Fruit fly (Drosophila melanogaster): Measurements from ENCODE around the gene Cdep.
A peak's percentile ranks its signal among the peaks of the same experiment; 100 is the strongest.

Gene Cdep

dm6 chr3R:4960898-4961819 lies 50.8 kb downstream of the Cdep start, which contains the start of gene Jhbp2:
Gene Jhbp2 (minus strand): TSS chr3R:4961351.
- peak; percentile 37 for TF ChIP-seq CG17806 (tag; optimal IDR thresholded peaks at IDR 0.05)
- TF ChIP-seq CG8301 (tag; optimal IDR thresholded peaks at IDR 0.05) = peak; percentile 28
- peak; percentile 20 for TF ChIP-seq CG34367 (tag; optimal IDR thresholded peaks at IDR 0.05)
- TF ChIP-seq CG8159 (tag; optimal IDR thresholded peaks at IDR 0.05) = peak; percentile 44
- no peak for TF ChIP-seq CG32121 (GFP tag; IDR thresholded peaks at IDR 0.05)
- TF ChIP-seq D1 (tag; optimal IDR thresholded peaks at IDR 0.05) = no peak
- no peak for TF ChIP-seq gl (tag; optimal IDR thresholded peaks at IDR 0.05)
- no peak for TF ChIP-seq CG9948 (tag; optimal IDR thresholded peaks at IDR 0.05)
- TF ChIP-seq CG4496 (GFP tag; IDR thresholded peaks at IDR 0.05) = 0 out of 3 replicates have a peak, but pooled peaks have one; percentile 32
- TF ChIP-seq CG10348 (GFP tag; IDR thresholded peaks at IDR 0.05) = no peak
- no peak for TF ChIP-seq CG12605 (GFP tag; IDR thresholded peaks at IDR 0.05)
- no peak for TF ChIP-seq CG13204 (GFP tag; optimal IDR thresholded peaks at IDR 0.05)
- peak; percentile 34 for TF ChIP-seq CG15710 (tag; optimal IDR thresholded peaks at IDR 0.05)
- TF ChIP-seq Pif1B (GFP tag; optimal IDR thresholded peaks at IDR 0.05) = peak; percentile 35
- peak; percentile 60 for TF ChIP-seq Snoo (tag; optimal IDR thresholded peaks at IDR 0.05)
- TF ChIP-seq Ets98B (GFP tag; IDR thresholded peaks at IDR 0.05) = no peak
- TF ChIP-seq fd96Ca (GFP tag; IDR thresholded peaks at IDR 0.05) = no peak
- peak; percentile 50 for TF ChIP-seq Pif1A (GFP tag; optimal IDR thresholded peaks at IDR 0.05)
- peak; percentile 43 for TF ChIP-seq EcR (GFP tag; optimal IDR thresholded peaks at IDR 0.05)
- no peak for TF ChIP-seq rn (GFP tag; IDR thresholded peaks at IDR 0.05)
- peak; percentile 8 for TF ChIP-seq CG14655 (GFP tag; optimal IDR thresholded peaks at IDR 0.05)

DNA sequence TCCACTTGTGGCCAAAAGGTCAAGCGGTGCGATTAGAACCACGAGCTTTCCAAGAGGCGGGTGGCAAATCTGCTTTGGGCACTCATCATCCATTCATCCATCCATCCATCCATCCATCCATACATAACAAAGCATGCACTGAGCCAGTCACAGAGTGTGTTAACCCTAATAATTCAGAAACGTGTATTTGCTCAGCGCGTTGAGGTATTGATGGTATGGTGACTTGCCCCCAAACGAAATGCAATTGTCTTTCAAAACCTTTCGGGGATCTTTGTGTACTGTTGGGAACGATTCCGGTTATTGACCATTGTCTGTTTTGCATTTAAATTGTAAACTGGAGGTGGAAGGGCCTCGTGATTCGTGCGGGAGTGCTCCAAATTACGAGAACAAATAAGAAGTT lies 51.6 kb downstream of the Cdep start:
- TF ChIP-seq CG10348 (GFP tag; IDR thresholded peaks at IDR 0.05) = no peak
- TF ChIP-seq fd96Ca (GFP tag; IDR thresholded peaks at IDR 0.05) = no peak
- TF ChIP-seq CG9948 (tag; optimal IDR thresholded peaks at IDR 0.05) = no peak
- no peak for TF ChIP-seq gl (tag; optimal IDR thresholded peaks at IDR 0.05)
- no peak for TF ChIP-seq Pif1B (GFP tag; optimal IDR thresholded peaks at IDR 0.05)
- no peak for TF ChIP-seq Pif1A (GFP tag; optimal IDR thresholded peaks at IDR 0.05)
- TF ChIP-seq rn (GFP tag; IDR thresholded peaks at IDR 0.05) = no peak
- TF ChIP-seq CG14655 (GFP tag; optimal IDR thresholded peaks at IDR 0.05) = no peak
- no peak for TF ChIP-seq CG32121 (GFP tag; IDR thresholded peaks at IDR 0.05)

DNA sequence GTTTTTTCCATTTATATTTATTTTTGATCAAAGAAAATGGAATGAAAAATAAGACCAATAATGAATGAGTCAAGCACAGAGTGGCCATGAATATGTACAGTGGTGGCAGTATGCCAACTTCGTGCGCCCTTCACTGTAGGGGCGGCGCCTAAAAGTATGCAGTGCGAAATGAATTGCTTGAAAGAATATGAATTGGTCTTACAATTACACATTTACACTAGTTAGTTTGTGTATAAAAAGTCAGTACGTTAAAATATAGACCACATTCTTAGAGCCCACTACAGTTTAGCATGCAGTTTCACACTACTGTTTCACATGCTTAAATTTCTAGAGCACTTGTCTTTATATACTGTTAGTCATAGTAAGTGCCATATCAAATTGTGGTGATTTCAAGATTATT lies 52.3 kb downstream of the Cdep start:
- no peak for TF ChIP-seq CG10348 (GFP tag; IDR thresholded peaks at IDR 0.05)
- peak; percentile 56 for TF ChIP-seq D1 (tag; optimal IDR thresholded peaks at IDR 0.05)

DNA sequence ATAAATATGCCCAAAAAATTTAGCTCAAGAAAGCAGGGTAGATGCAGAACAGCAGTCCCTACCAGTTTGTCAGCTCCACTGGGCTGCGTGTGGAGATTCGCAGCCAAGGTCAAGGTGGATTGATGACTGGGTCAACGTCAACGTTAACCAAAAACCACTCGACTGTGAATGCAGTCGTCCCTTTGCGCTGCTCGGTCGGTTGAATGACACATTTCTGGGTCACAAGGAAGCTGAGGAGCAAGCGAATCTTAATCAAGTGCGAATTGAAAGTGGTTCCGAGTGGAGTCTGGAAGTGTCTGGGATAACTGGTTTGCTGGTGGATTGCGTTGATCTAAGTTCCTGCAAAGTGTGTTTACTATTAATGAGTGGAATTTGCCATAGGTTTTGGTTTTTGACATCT lies 53.0 kb downstream of the Cdep start:
- TF ChIP-seq EcR (GFP tag; optimal IDR thresholded peaks at IDR 0.05) (peak; percentile 91), CG32121 (GFP tag; IDR thresholded peaks at IDR 0.05) (no peak), Ets98B (GFP tag; IDR thresholded peaks at IDR 0.05) (no peak), CG9948 (tag; optimal IDR thresholded peaks at IDR 0.05) (no peak), CG12605 (GFP tag; IDR thresholded peaks at IDR 0.05) (no peak), Snoo (tag; optimal IDR thresholded peaks at IDR 0.05) (peak; percentile 30), CG15710 (tag; optimal IDR thresholded peaks at IDR 0.05) (no peak), D1 (tag; optimal IDR thresholded peaks at IDR 0.05) (no peak), CG34367 (tag; optimal IDR thresholded peaks at IDR 0.05) (no peak), gl (tag; optimal IDR thresholded peaks at IDR 0.05) (no peak), CG10348 (GFP tag; IDR thresholded peaks at IDR 0.05) (no peak), Pif1B (GFP tag; optimal IDR thresholded peaks at IDR 0.05) (no peak)

DNA sequence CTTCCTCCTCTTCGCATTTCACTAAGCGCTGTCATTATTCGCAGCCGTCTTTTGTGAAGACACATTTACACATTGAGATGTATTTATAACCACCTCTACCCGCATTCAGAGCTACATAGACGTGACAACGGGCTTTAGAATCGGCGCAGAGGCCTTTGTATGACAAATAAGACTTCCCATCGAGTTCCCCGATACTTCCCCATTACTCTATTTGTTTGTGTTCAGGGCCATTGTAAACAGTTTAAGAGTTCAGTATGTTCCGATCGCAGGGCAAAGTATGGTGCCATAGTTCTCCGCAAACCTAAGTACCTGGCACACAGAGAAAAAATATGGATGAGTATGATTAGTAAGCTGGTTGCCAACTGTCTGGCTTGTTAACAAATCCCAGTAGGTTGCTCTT lies 53.6 kb downstream of the Cdep start:
- TF ChIP-seq CG8159 (tag; optimal IDR thresholded peaks at IDR 0.05) (no peak), EcR (GFP tag; optimal IDR thresholded peaks at IDR 0.05) (no peak), Pif1A (GFP tag; optimal IDR thresholded peaks at IDR 0.05) (no peak), CG4496 (GFP tag; IDR thresholded peaks at IDR 0.05) (no peak), CG12605 (GFP tag; IDR thresholded peaks at IDR 0.05) (no peak), CG8301 (tag; optimal IDR thresholded peaks at IDR 0.05) (no peak), gl (tag; optimal IDR thresholded peaks at IDR 0.05) (no peak), CG13204 (GFP tag; optimal IDR thresholded peaks at IDR 0.05) (no peak), CG14655 (GFP tag; optimal IDR thresholded peaks at IDR 0.05) (no peak), fd96Ca (GFP tag; IDR thresholded peaks at IDR 0.05) (no peak), CG34367 (tag; optimal IDR thresholded peaks at IDR 0.05) (no peak), D1 (tag; optimal IDR thresholded peaks at IDR 0.05) (no peak)

DNA sequence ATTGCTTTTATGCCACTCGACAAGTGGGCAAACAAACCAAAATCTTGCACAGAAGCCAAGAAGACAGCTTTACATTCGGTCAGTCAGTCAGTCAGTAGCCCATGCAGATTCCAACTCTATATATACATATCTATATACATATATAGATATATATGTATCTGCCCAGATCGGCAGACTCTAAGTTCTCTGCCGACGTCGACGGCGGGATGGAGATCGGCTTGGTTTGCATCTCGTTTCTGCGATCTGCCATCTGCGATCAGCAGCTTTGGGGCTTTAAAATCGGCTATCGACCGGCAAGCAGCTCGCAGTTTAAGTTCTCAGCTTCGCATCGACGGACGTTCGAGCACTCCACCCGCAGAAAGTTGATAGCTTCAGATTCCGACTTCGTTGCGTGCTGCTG lies 54.8 kb downstream of the Cdep start, which contains the start of gene Jhbp1:
Jhbp1 (plus strand) TSS at position 301 of the 400 bp plus-strand sequence.
- TF ChIP-seq CG17806 (tag; optimal IDR thresholded peaks at IDR 0.05) = no peak
- no peak for TF ChIP-seq rn (GFP tag; IDR thresholded peaks at IDR 0.05)
- TF ChIP-seq EcR (GFP tag; optimal IDR thresholded peaks at IDR 0.05) = no peak
- TF ChIP-seq CG15710 (tag; optimal IDR thresholded peaks at IDR 0.05) = no peak
- no peak for TF ChIP-seq Ets98B (GFP tag; IDR thresholded peaks at IDR 0.05)
- no peak for TF ChIP-seq CG13204 (GFP tag; optimal IDR thresholded peaks at IDR 0.05)
- TF ChIP-seq CG32121 (GFP tag; IDR thresholded peaks at IDR 0.05) = no peak
- no peak for TF ChIP-seq CG8301 (tag; optimal IDR thresholded peaks at IDR 0.05)
- TF ChIP-seq fd96Ca (GFP tag; IDR thresholded peaks at IDR 0.05) = no peak
- TF ChIP-seq Pif1B (GFP tag; optimal IDR thresholded peaks at IDR 0.05) = no peak
- TF ChIP-seq Snoo (tag; optimal IDR thresholded peaks at IDR 0.05) = no peak
- no peak for TF ChIP-seq CG10348 (GFP tag; IDR thresholded peaks at IDR 0.05)
- no peak for TF ChIP-seq Pif1A (GFP tag; optimal IDR thresholded peaks at IDR 0.05)
- TF ChIP-seq CG8159 (tag; optimal IDR thresholded peaks at IDR 0.05) = no peak
- no peak for TF ChIP-seq CG9948 (tag; optimal IDR thresholded peaks at IDR 0.05)
- no peak for TF ChIP-seq CG14655 (GFP tag; optimal IDR thresholded peaks at IDR 0.05)
- no peak for TF ChIP-seq CG12605 (GFP tag; IDR thresholded peaks at IDR 0.05)
- no peak for TF ChIP-seq CG4496 (GFP tag; IDR thresholded peaks at IDR 0.05)

Data from whole organism, pupa.